Worm (Caenorhabditis elegans) whole organism, early embryonic: Measurements from ENCODE around the gene ZK185.5.

Experiments
- B0310.2 ChIP-seq: sonication (generic microtip); optimal IDR thresholded peaks from 2 replicates; lab custom pipeline; 2016; ENCODE audit warnings: mild to moderate bottlenecking, missing genetic modification characterization, missing compliant biosample characterization
- F13C5.2 ChIP-seq: sonication (generic microtip); optimal IDR thresholded peaks from 2 replicates; lab custom pipeline; 2017; ENCODE audit warnings: mild to moderate bottlenecking, missing genetic modification characterization, inconsistent platforms, missing compliant biosample characterization
- aly-1 ChIP-seq: sonication (generic microtip); optimal IDR thresholded peaks from 2 replicates; lab custom pipeline; 2016; ENCODE audit warnings: missing genetic modification characterization, missing compliant biosample characterization
- ama-1 ChIP-seq: fragments of 150-350 bp; optimal IDR thresholded peaks from 2 replicates; lab custom pipeline; 2014
- ceh-13 ChIP-seq: fragments of 200-800 bp; sonication (Bioruptor generic); optimal IDR thresholded peaks from 2 replicates; lab custom pipeline; 2018; ENCODE audit warnings: mild to moderate bottlenecking, missing genetic modification characterization, missing compliant biosample characterization
- ceh-36 ChIP-seq: sonication (generic microtip); optimal IDR thresholded peaks from 2 replicates; lab custom pipeline; 2016; ENCODE audit warnings: missing genetic modification characterization, inconsistent platforms, missing compliant biosample characterization
- ets-7 ChIP-seq: sonication (generic microtip); optimal IDR thresholded peaks from 2 replicates; lab custom pipeline; 2016; ENCODE audit warnings: missing genotype, missing genetic modification characterization, missing compliant biosample characterization
- flt-1 ChIP-seq: fragments of 200-800 bp; sonication (Bioruptor generic); IDR thresholded peaks from 2 replicates; pipeline ENCODE4 v1.3.6; 2022; ENCODE audit warnings: missing genetic modification characterization, missing compliant biosample characterization
- hmbx-1 ChIP-seq: sonication (generic microtip); optimal IDR thresholded peaks from 2 replicates; lab custom pipeline; 2016; ENCODE audit warnings: mild to moderate bottlenecking, missing genetic modification characterization, missing compliant biosample characterization
- hmg-4 ChIP-seq: fragments of 200-800 bp; sonication (Bioruptor generic); optimal IDR thresholded peaks from 2 replicates; lab custom pipeline; 2018; ENCODE audit warnings: mild to moderate bottlenecking, missing genetic modification characterization, missing compliant biosample characterization
- hnd-1 ChIP-seq: sonication (generic microtip); optimal IDR thresholded peaks from 2 replicates; lab custom pipeline; 2016; ENCODE audit warnings: missing genetic modification characterization, missing compliant biosample characterization
- pes-1 ChIP-seq: fragments of 200-800 bp; sonication (Bioruptor generic); IDR thresholded peaks from 2 replicates; pipeline ENCODE4 v1.3.6; 2022; ENCODE audit warnings: missing genetic modification reagents, missing genetic modification characterization, missing compliant biosample characterization
- scrt-1 ChIP-seq: fragments of 200-800 bp; sonication (Bioruptor generic); IDR thresholded peaks from 2 replicates; pipeline ENCODE4 v1.3.6; 2022; ENCODE audit warnings: missing genetic modification characterization, missing compliant biosample characterization
- sea-1 ChIP-seq: fragments of 200-800 bp; sonication (Bioruptor generic); conservative IDR thresholded peaks from 2 replicates; pipeline ENCODE4 v1.3.6; 2022; ENCODE audit warnings: missing genetic modification characterization, missing compliant biosample characterization
- tbx-11 ChIP-seq: fragments of 200-800 bp; sonication (Bioruptor generic); IDR thresholded peaks from 2 replicates; pipeline ENCODE4 v1.3.6; 2022; ENCODE audit warnings: missing genetic modification characterization, missing compliant biosample characterization
- tbx-37 ChIP-seq: fragments of 200-800 bp; sonication (Bioruptor generic); conservative IDR thresholded peaks from 2 replicates; pipeline ENCODE4 v1.3.6; 2022; ENCODE audit warnings: missing genetic modification reagents, missing genetic modification characterization, missing compliant biosample characterization
- tra-4 ChIP-seq: sonication (generic microtip); optimal IDR thresholded peaks from 2 replicates; lab custom pipeline; 2017; ENCODE audit warnings: missing genetic modification characterization, missing compliant biosample characterization

ZK185.5 gene

DNA sequence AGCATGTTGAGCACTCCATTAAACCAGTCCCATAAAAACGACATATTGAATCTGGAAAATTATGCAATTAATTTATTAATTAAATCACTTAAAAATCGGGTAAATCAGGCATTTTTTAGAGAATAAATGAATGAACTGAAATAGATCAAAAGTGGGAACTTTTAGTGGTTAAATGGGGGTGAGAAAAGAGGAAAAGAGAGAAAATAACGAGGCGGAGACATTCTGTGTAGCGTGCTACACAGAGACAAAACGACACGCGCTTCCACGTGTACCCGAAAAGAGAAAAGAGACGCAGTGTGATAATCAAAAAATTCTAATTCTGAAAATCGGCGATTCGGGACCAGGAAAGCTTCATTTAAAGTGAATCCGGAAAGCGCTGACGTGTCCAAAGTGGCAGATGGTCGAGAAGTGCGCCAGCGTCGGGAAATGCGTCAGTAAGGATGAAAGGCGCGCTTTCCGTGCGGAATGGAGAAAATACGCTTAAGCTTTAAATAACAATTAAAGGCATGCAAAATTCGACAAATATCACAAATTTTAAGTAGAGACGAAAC is 32.4 kb downstream of the ZK185.5 start, which contains the start of gene sar-1:
sar-1 (minus strand) TSS at position 51 of the 551 bp plus-strand sequence.
- TF ChIP-seq ceh-13 (GFP tag; lab: Kevin White, UChicago) (no peak), aly-1 (no peak), flt-1 (GFP tag; lab: Robert Waterston, UW) (peak; percentile 35; the same call in 1 of the 2 replicates), sea-1 (GFP tag; lab: Robert Waterston, UW) (no peak), ama-1 (lab: Kevin White, UChicago) (no peak), F13C5.2 (peak; percentile 6), ceh-36 (tag; lab: Kevin White, UChicago) (no peak), hmbx-1 (tag; lab: Kevin White, UChicago) (no peak), B0310.2 (tag; lab: Kevin White, UChicago) (no peak), hmg-4 (peak; percentile 46), tbx-11 (GFP tag; lab: Robert Waterston, UW) (no peak), pes-1 (GFP tag; lab: Robert Waterston, UW) (no peak), scrt-1 (GFP tag; lab: Robert Waterston, UW) (no peak), hnd-1 (tag; lab: Kevin White, UChicago) (no peak), tra-4 (no peak), tbx-37 (0 out of 2 replicates have a peak, but pooled peaks have one; percentile 15), ets-7 (tag; lab: Kevin White, UChicago) (no peak)

DNA sequence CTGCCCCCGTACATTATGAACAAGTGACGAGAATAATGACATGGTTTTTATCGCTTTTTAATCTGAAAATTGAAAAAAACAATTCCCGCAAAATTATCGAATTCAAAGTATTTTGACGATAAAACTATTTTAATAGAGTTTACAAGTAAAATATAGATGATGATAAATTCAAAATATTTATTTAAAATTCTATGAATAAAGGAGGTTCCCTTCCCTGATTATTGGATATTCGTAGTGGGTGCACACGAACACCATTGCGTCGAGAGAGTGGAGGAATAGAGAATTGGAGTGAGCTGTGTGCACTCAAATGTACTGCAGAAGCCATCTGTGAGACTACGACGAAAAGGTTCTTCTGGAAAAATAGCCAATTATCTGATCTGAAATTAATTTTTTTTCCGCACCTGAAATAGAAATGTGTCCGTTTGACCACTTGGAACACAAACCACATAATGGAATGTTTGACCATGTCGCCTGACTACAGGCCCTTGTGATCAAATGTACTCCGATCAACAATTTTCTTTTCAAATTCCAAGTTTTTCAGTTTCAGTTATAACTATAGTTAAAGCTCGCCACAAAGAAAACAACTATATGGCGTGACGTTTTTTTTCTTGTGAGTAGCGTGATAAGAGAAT is 34.3 kb downstream of the ZK185.5 start, which contains the start of the genes rfth-1 and ZK180.8:
rfth-1 (minus strand) TSS at position 51 of the 632 bp plus-strand sequence.
ZK180.8 (minus strand) TSS at position 466 of the 632 bp plus-strand sequence.
- TF ChIP-seq hmg-4 (no peak), tbx-37 (no peak), B0310.2 (tag; lab: Kevin White, UChicago) (no peak), ceh-13 (GFP tag; lab: Kevin White, UChicago) (no peak), hnd-1 (tag; lab: Kevin White, UChicago) (no peak), pes-1 (GFP tag; lab: Robert Waterston, UW) (no peak), tbx-11 (GFP tag; lab: Robert Waterston, UW) (no peak), tra-4 (no peak), sea-1 (GFP tag; lab: Robert Waterston, UW) (no peak), aly-1 (no peak), ets-7 (tag; lab: Kevin White, UChicago) (no peak), ama-1 (lab: Kevin White, UChicago) (no peak), F13C5.2 (no peak), scrt-1 (GFP tag; lab: Robert Waterston, UW) (no peak), ceh-36 (tag; lab: Kevin White, UChicago) (no peak), flt-1 (GFP tag; lab: Robert Waterston, UW) (no peak), hmbx-1 (tag; lab: Kevin White, UChicago) (no peak)

DNA sequence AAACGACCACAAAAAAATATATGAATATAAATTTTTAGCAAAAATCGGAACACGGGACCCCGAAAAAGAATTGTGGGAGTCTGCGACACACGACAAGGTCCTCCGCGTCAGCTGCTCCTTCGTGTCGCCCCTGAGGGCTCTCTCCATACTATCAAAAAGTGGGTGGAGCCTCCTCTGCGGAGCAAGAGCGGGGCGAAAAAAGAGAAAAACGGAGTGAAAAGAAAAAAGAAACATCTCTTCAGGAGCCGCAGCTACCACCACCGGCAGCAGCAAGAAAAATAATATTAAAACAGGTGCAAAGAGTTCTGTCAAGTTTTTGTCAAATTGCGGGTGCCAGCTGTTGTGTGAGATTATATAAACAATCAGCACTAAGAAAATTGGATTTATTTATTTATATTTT is 39.1 kb downstream of the ZK185.5 start, which contains the start of gene gbb-2:
gbb-2 (minus strand) TSS at position 112 of the 400 bp plus-strand sequence.
- TF ChIP-seq flt-1 (GFP tag; lab: Robert Waterston, UW), result no peak
- TF ChIP-seq ets-7 (tag; lab: Kevin White, UChicago), result no peak
- no peak for TF ChIP-seq scrt-1 (GFP tag; lab: Robert Waterston, UW)
- no peak for TF ChIP-seq aly-1
- no peak for TF ChIP-seq B0310.2 (tag; lab: Kevin White, UChicago)
- TF ChIP-seq tbx-37, result no peak
- no peak for TF ChIP-seq F13C5.2
- TF ChIP-seq pes-1 (GFP tag; lab: Robert Waterston, UW), result no peak
- TF ChIP-seq tra-4, result no peak
- TF ChIP-seq tbx-11 (GFP tag; lab: Robert Waterston, UW), result no peak
- no peak for TF ChIP-seq hmbx-1 (tag; lab: Kevin White, UChicago)
- no peak for TF ChIP-seq hnd-1 (tag; lab: Kevin White, UChicago)
- TF ChIP-seq ama-1 (lab: Kevin White, UChicago), result no peak
- no peak for TF ChIP-seq hmg-4
- TF ChIP-seq ceh-13 (GFP tag; lab: Kevin White, UChicago), result no peak
- no peak for TF ChIP-seq sea-1 (GFP tag; lab: Robert Waterston, UW)
- TF ChIP-seq ceh-36 (tag; lab: Kevin White, UChicago), result no peak

DNA sequence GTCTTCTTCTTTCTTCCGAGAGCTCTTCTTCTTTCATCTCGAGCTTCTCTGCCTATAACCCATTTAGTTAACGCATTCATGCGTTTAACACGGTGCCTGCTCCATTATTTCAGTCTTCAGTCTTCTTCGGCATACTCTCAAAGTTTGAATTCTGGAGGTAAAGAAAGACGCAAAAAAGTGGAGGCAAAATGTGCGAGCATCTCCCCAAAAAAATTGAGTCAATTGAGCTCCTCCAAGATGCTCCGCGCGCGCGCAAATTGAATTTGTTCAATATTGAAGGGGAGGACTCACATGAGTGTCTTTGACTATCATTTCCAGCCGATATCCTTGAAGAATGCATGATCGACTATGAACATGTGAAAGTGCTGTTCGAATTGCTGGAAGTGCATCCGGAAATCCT is 40.6 kb downstream of the ZK185.5 start:
- no peak for TF ChIP-seq tbx-11 (GFP tag; lab: Robert Waterston, UW)
- TF ChIP-seq scrt-1 (GFP tag; lab: Robert Waterston, UW), result no peak
- no peak for TF ChIP-seq sea-1 (GFP tag; lab: Robert Waterston, UW)
